Fruit fly (Drosophila melanogaster) whole organism: Measurements from ENCODE around the gene Tet.

Experiments
- CG8478 ChIP-seq: fragments of >200 bp; optimal IDR thresholded peaks from 2 replicates; lab custom pipeline; 2018; ENCODE audit warnings: inconsistent platforms
- psq ChIP-seq: fragments of >200 bp; optimal IDR thresholded peaks from 2 replicates; lab custom pipeline; 2017
- usp ChIP-seq: fragments of >200 bp; optimal IDR thresholded peaks from 2 replicates; lab custom pipeline; 2017; ENCODE audit warnings: missing biosample characterization, missing genetic modification characterization, mixed read lengths

DNA sequence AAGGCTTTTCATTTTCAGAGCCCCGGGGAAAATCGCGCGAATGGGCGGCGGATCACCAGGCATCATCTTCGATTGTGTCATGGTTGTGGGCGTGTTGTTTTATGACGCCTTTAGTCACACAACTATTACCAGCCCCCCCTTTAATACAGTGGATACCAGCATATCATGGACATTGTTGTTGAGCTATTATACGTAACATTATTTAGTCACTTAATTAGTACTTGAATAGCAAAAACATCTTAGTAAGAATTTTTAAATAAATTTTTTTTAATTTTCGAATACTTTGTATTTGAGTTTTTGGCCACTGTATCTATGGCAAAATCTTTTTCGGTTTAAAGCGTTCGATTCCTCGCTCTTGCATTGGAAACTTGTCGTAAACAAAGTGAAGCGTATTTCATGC is 115.2 kb downstream of the Tet start:
- TF ChIP-seq CG8478 (lab: Kevin White, UChicago), result no peak
- TF ChIP-seq usp, result no peak
- no peak for TF ChIP-seq psq
